Worm (Caenorhabditis elegans) whole organism, early embryonic: ENCODE results near the gene his-70.

Source experiments
- ets-7 ChIP-seq: sonication (generic microtip); optimal IDR thresholded peaks from 2 replicates; lab custom pipeline; 2016; ENCODE audit warnings: missing genotype, missing genetic modification characterization, missing compliant biosample characterization
- flt-1 ChIP-seq: fragments of 200-800 bp; sonication (Bioruptor generic); IDR thresholded peaks from 2 replicates; pipeline ENCODE4 v1.3.6; 2022; ENCODE audit warnings: missing genetic modification characterization, missing compliant biosample characterization
- scrt-1 ChIP-seq: fragments of 200-800 bp; sonication (Bioruptor generic); IDR thresholded peaks from 2 replicates; pipeline ENCODE4 v1.3.6; 2022; ENCODE audit warnings: missing genetic modification characterization, missing compliant biosample characterization
- tbx-37 ChIP-seq: fragments of 200-800 bp; sonication (Bioruptor generic); conservative IDR thresholded peaks from 2 replicates; pipeline ENCODE4 v1.3.6; 2022; ENCODE audit warnings: missing genetic modification reagents, missing genetic modification characterization, missing compliant biosample characterization

DNA sequence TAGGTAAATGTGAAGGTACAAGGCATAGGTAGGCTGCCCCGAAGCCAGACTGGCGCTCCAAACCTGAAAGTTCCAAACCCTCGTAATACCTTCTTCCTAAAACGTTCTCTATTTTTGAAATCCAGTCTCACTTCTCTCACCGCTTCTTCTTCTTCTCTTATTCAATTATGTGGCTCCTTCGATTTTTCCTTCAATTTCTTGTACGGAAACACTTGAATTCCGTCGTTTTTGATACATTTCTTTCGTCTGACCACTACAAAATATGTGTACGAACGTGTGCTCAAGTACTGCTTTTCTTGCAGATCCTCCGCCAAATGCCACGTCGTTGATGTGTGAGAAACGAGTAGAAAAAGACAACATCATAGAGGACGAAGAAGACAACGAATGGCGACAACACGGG is 6.4 kb upstream of the his-70 start, which contains the start of gene unc-79:
- TF ChIP-seq ets-7 (tag; lab: Kevin White, UChicago) (no peak), tbx-37 (GFP tag; lab: Robert Waterston, UW) (no peak), flt-1 (no peak), scrt-1 (GFP tag; lab: Robert Waterston, UW) (no peak)
